Fruit fly (Drosophila melanogaster): ENCODE data around the gene HP1D3csd.

HP1D3csd gene

DNA sequence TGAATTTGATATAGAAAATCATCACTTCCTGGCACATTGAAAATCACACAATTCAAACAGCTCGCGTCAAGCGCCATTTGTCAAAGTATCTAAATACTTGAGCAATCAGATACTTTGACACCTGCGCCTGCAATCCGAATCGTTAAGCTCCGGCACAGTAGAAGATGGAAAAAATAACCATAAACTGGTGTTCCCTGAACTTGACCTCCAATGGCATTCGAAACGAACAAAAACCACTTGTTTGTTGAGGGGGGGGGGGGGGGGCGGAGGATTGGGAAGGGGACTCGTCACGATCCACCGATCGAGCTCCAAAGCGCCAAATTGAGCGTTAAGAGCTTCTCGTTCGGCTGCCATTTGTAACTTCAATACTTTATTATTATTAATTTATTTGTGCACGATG, 18.1 kb upstream of the HP1D3csd start:
- TF ChIP-seq CG6163 (GFP tag; IDR thresholded peaks at IDR 0.05) (no peak), Ets96B (tag; optimal IDR thresholded peaks at IDR 0.05) (no peak), Sox15 (GFP tag; optimal IDR thresholded peaks at IDR 0.05) (no peak), Ets21C (GFP tag; optimal IDR thresholded peaks at IDR 0.05) (no peak)

dm6 chrX:19172955-19173354, 17.1 kb upstream of the HP1D3csd start:
- TF ChIP-seq spab (GFP tag; optimal IDR thresholded peaks at IDR 0.05) (peak; percentile 49), CG8119 (GFP tag; IDR thresholded peaks at IDR 0.05) (peak; percentile 62; the same call in 2 of the 3 replicates), CG16779 (tag; optimal IDR thresholded peaks at IDR 0.05) (no peak), CG3919 (GFP tag; optimal IDR thresholded peaks at IDR 0.05) (peak; percentile 61), salr (GFP tag; optimal IDR thresholded peaks at IDR 0.05) (peak; percentile 20 to 31), Smox (GFP tag; optimal IDR thresholded peaks at IDR 0.05) (no peak), CG1621 (tag; optimal IDR thresholded peaks at IDR 0.05) (peak; percentile 54), CG6808 (GFP tag; optimal IDR thresholded peaks at IDR 0.05) (peak; percentile 41), CG11294 (GFP tag; IDR thresholded peaks at IDR 0.05) (0 out of 2 replicates have a peak, but pooled peaks have one; percentile 13), net (GFP tag; optimal IDR thresholded peaks at IDR 0.05) (peak; percentile 39), Ets21C (GFP tag; optimal IDR thresholded peaks at IDR 0.05) (no peak), OdsH (GFP tag; optimal IDR thresholded peaks at IDR 0.05) (peak; percentile 48), topi (GFP tag; optimal IDR thresholded peaks at IDR 0.05) (peak; percentile 32), Blimp-1 (GFP tag; optimal IDR thresholded peaks at IDR 0.05) (no peak), Hr4 (GFP tag; optimal IDR thresholded peaks at IDR 0.05) (peak; percentile 58), fd59A (GFP tag; optimal IDR thresholded peaks at IDR 0.05) (peak; percentile 42), fd85E (GFP tag; optimal IDR thresholded peaks at IDR 0.05) (no peak), Lpt (GFP tag; optimal IDR thresholded peaks at IDR 0.05) (peak; percentile 41), dsx (GFP tag; optimal IDR thresholded peaks at IDR 0.05; ENCODE audit: poor library complexity, severe bottlenecking) (peak; percentile 62), CG6276 (GFP tag; optimal IDR thresholded peaks at IDR 0.05) (peak; percentile 22), Eip93F (GFP tag; optimal IDR thresholded peaks at IDR 0.05) (no peak), Gug (GFP tag; IDR thresholded peaks at IDR 0.05) (peak; percentile 35; the same call in 1 of the 2 replicates), Hr39 (GFP tag; optimal IDR thresholded peaks at IDR 0.05) (peak; percentile 9), CG6792 (GFP tag; optimal IDR thresholded peaks at IDR 0.05) (peak; percentile 20), pdm3 (GFP tag; optimal IDR thresholded peaks at IDR 0.05) (peak; percentile 60), CG8319 (GFP tag; optimal IDR thresholded peaks at IDR 0.05) (no peak), svp (GFP tag) (no peak), Hr38 (GFP tag; optimal IDR thresholded peaks at IDR 0.05) (no peak), CG31627 (GFP tag; optimal IDR thresholded peaks at IDR 0.05) (peak; percentile 34), dac (GFP tag; optimal IDR thresholded peaks at IDR 0.05) (no peak), CG34406 (GFP tag; optimal IDR thresholded peaks at IDR 0.05) (no peak), Sox102F (GFP tag; optimal IDR thresholded peaks at IDR 0.05) (no peak), esn (GFP tag; optimal IDR thresholded peaks at IDR 0.05) (no peak), CG10631 (GFP tag; optimal IDR thresholded peaks at IDR 0.05) (peak; percentile 46), Ets96B (tag; optimal IDR thresholded peaks at IDR 0.05) (peak; percentile 57), achi (GFP tag; optimal IDR thresholded peaks at IDR 0.05) (peak; percentile 58), cyc (GFP tag; optimal IDR thresholded peaks at IDR 0.05) (peak; percentile 13), lz (GFP tag; optimal IDR thresholded peaks at IDR 0.05) (peak; percentile 16), Sox14 (GFP tag; optimal IDR thresholded peaks at IDR 0.05) (peak; percentile 39), vri (GFP tag; optimal IDR thresholded peaks at IDR 0.05) (no peak), CG9139 (GFP tag; optimal IDR thresholded peaks at IDR 0.05) (no peak), CG10669 (GFP tag; optimal IDR thresholded peaks at IDR 0.05) (peak; percentile 62), CG7368 (GFP tag; optimal IDR thresholded peaks at IDR 0.05) (no peak), Met (GFP tag; optimal IDR thresholded peaks at IDR 0.05) (peak; percentile 27), eg (GFP tag; IDR thresholded peaks at IDR 0.05) (peak; percentile 76), CG6163 (GFP tag; IDR thresholded peaks at IDR 0.05) (peak; percentile 62), ss (GFP tag; optimal IDR thresholded peaks at IDR 0.05) (peak; percentile 39), CG11762 (GFP tag; optimal IDR thresholded peaks at IDR 0.05; ENCODE audit: insufficient read depth) (no peak), CG32006 (GFP tag; optimal IDR thresholded peaks at IDR 0.05) (peak; percentile 52)

Data from whole organism, prepupa.